Worm (Caenorhabditis elegans) whole organism, mixed stage, embryonic: Measurements from ENCODE around the gene T10D4.11.
"Not testable (repeated sequence)": the region's sequence is repeated elsewhere in the genome, so short reads cannot be mapped to it uniquely, and the experiment has no call there.

Experiments
- M03D4.4 ChIP-seq: sonication (generic microtip); optimal IDR thresholded peaks from 2 replicates; lab custom pipeline; 2017; ENCODE audit warnings: mild to moderate bottlenecking, missing genetic modification characterization, missing compliant biosample characterization
- blmp-1 ChIP-seq: fragments of 150-350 bp; optimal IDR thresholded peaks from 2 replicates; lab custom pipeline; 2014; ENCODE audit warnings: missing biosample characterization, missing genetic modification characterization
- ceh-39 ChIP-seq: fragments of 150-350 bp; optimal IDR thresholded peaks from 2 replicates; lab custom pipeline; 2014; ENCODE audit warnings: missing biosample characterization, missing genetic modification characterization
- ceh-43 ChIP-seq: fragments of 200-800 bp; sonication (Bioruptor generic); optimal IDR thresholded peaks from 2 replicates; lab custom pipeline; 2018; ENCODE audit warnings: mild to moderate bottlenecking, missing genetic modification characterization, moderate library complexity, missing compliant biosample characterization
- ceh-83 ChIP-seq: fragments of 200-800 bp; sonication (Bioruptor generic); optimal IDR thresholded peaks from 2 replicates; lab custom pipeline; 2018; ENCODE audit warnings: mild to moderate bottlenecking, missing genetic modification characterization, missing compliant biosample characterization
- drap-1 ChIP-seq: fragments of 200-800 bp; sonication (Bioruptor generic); optimal IDR thresholded peaks from 3 replicates; lab custom pipeline; 2018; ENCODE audit warnings: mild to moderate bottlenecking, missing genetic modification characterization, missing compliant biosample characterization
- elt-1 ChIP-seq: sonication (generic microtip); optimal IDR thresholded peaks from 2 replicates; lab custom pipeline; 2017; ENCODE audit warnings: missing genetic modification characterization, mild to moderate bottlenecking, missing compliant biosample characterization, antibody characterized with exemption, moderate library complexity, borderline replicate concordance; ENCODE audit not compliant: insufficient read depth
- elt-3 ChIP-seq: fragments of 150-350 bp; optimal IDR thresholded peaks from 2 replicates; lab custom pipeline; 2014; ENCODE audit warnings: missing biosample characterization, missing genetic modification characterization
- flh-1 ChIP-seq: fragments of 200-800 bp; sonication (Bioruptor generic); optimal IDR thresholded peaks from 2 replicates; lab custom pipeline; 2018; ENCODE audit warnings: mild to moderate bottlenecking, missing genetic modification characterization, moderate library complexity, missing compliant biosample characterization
- ham-2 ChIP-seq: fragments of 200-800 bp; sonication (Bioruptor generic); optimal IDR thresholded peaks from 2 replicates; lab custom pipeline; 2018; ENCODE audit warnings: mild to moderate bottlenecking, missing genetic modification characterization, missing compliant biosample characterization
- hlh-1 ChIP-seq: fragments of 150-350 bp; optimal IDR thresholded peaks from 2 replicates; lab custom pipeline; 2014; ENCODE audit warnings: missing biosample characterization, missing genetic modification reagents, missing genetic modification characterization
- lin-13 ChIP-seq: fragments of 150-350 bp; optimal IDR thresholded peaks from 2 replicates; lab custom pipeline; 2014; ENCODE audit warnings: missing biosample characterization, missing genetic modification characterization
- lin-32 ChIP-seq: fragments of 200-800 bp; sonication (Bioruptor generic); optimal IDR thresholded peaks from 2 replicates; lab custom pipeline; 2018; ENCODE audit warnings: mild to moderate bottlenecking, missing genetic modification characterization, missing compliant biosample characterization
- mab-5 ChIP-seq: fragments of 150-350 bp; optimal IDR thresholded peaks from 2 replicates; lab custom pipeline; 2014; ENCODE audit warnings: missing biosample characterization, missing genetic modification characterization
- mep-1 ChIP-seq: fragments of 150-350 bp; optimal IDR thresholded peaks from 2 replicates; lab custom pipeline; 2017; ENCODE audit warnings: missing biosample characterization, missing genetic modification reagents, missing genetic modification characterization, inconsistent platforms
- mls-2 ChIP-seq: sonication (generic microtip); optimal IDR thresholded peaks from 2 replicates; lab custom pipeline; 2016; ENCODE audit warnings: mild to moderate bottlenecking, missing genetic modification characterization, moderate library complexity, missing compliant biosample characterization
- nhr-12 ChIP-seq: fragments of 150-350 bp; optimal IDR thresholded peaks from 2 replicates; lab custom pipeline; 2014; ENCODE audit warnings: missing biosample characterization, missing genetic modification characterization
- nhr-28 ChIP-seq: fragments of 150-350 bp; optimal IDR thresholded peaks from 2 replicates; lab custom pipeline; 2014; ENCODE audit warnings: missing biosample characterization, missing genetic modification characterization
- nhr-76 ChIP-seq: sonication (generic microtip); optimal IDR thresholded peaks from 2 replicates; lab custom pipeline; 2017; ENCODE audit warnings: missing biosample characterization, missing genetic modification characterization
- sem-2 ChIP-seq: fragments of 200-800 bp; sonication (Bioruptor generic); optimal IDR thresholded peaks from 2 replicates; lab custom pipeline; 2018; ENCODE audit warnings: mild to moderate bottlenecking, missing genetic modification characterization, missing compliant biosample characterization
- snpc-4 ChIP-seq: fragments of 150-350 bp; optimal IDR thresholded peaks from 2 replicates; lab custom pipeline; 2014; ENCODE audit warnings: missing biosample characterization, missing genetic modification characterization
- tbx-8 ChIP-seq: fragments of 200-800 bp; sonication (Bioruptor generic); optimal IDR thresholded peaks from 2 replicates; lab custom pipeline; 2018; ENCODE audit warnings: mild to moderate bottlenecking, missing genetic modification characterization, moderate library complexity, missing compliant biosample characterization
- unc-120 ChIP-seq: sonication (generic microtip); optimal IDR thresholded peaks from 2 replicates; lab custom pipeline; 2017; ENCODE audit warnings: missing genetic modification characterization, missing compliant biosample characterization; ENCODE audit not compliant: poor library complexity, severe bottlenecking
- unc-39 ChIP-seq: fragments of 150-350 bp; optimal IDR thresholded peaks from 2 replicates; lab custom pipeline; 2014; ENCODE audit warnings: missing biosample characterization, missing genetic modification characterization
- unc-62 ChIP-seq: fragments of 150-350 bp; optimal IDR thresholded peaks from 2 replicates; lab custom pipeline; 2014; ENCODE audit warnings: missing biosample characterization, missing genetic modification reagents, missing genetic modification characterization
- ztf-11 ChIP-seq: fragments of 150-350 bp; optimal IDR thresholded peaks from 2 replicates; lab custom pipeline; 2014; ENCODE audit warnings: missing biosample characterization, missing genetic modification characterization

Gene T10D4.11

DNA sequence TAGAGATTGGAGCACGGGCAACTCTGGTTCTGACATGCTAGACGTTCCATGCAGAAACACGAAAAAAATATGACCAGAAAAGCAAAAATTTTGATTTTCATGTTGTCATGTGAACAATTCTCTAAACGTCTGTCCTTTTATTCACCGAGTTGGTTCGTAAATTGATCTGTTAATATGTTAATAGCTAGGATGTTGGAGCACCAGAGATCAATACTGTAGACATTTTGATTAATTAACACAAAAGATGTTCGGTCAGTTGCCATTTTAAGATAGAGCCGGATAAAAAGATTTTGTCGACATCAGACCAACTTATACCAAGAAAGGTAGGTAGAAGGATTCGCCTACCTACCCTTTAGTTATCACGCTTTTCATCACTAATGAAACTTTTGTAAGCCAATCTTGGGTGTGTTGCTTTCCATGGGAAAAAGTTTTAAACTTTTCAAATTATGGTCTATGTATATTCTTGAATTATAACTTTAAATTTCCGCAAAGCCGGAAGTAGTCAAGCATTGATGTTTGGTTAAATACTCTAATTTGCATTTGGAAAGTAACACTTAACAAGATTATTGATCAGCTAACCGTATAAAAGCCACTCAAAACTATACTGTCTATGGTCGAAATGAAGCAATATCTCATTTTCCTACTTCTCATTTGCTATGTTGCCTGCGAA lies at the start of gene T10D4.11, which contains the start of gene T10D4.1:
T10D4.11 (minus strand) TSS at position 101 of the 670 bp plus-strand sequence.
T10D4.1 (plus strand) TSS at position 620 of the 670 bp plus-strand sequence.
- TF ChIP-seq lin-32 (GFP tag; lab: Kevin White, UChicago) (no peak), mep-1 (no peak), flh-1 (GFP tag; lab: Kevin White, UChicago) (no peak), ztf-11 (tag; lab: Kevin White, UChicago) (no peak), nhr-76 (no peak), nhr-28 (no peak), sem-2 (GFP tag; lab: Kevin White, UChicago) (no peak)

ce11 chrII:3198998-3199397 lies 49.6 kb upstream of the T10D4.11 start, which contains the start of gene sri-51:
Gene sri-51 (minus strand): TSS chrII:3199098.
- TF ChIP-seq ceh-39 (tag; lab: Kevin White, UChicago) (no peak), M03D4.4 (tag; lab: Kevin White, UChicago) (no peak), sem-2 (GFP tag; lab: Kevin White, UChicago) (no peak), mls-2 (tag; lab: Kevin White, UChicago) (no peak), snpc-4 (no peak), elt-3 (tag; lab: Kevin White, UChicago) (no peak)
- TF ChIP-seq, all 35 proteins: peak for 0

- TF ChIP-seq unc-39 (no peak), lin-13 (no peak), M03D4.4 (tag; lab: Kevin White, UChicago) (no peak), elt-1 (no peak), flh-1 (GFP tag; lab: Kevin White, UChicago) (no peak), ceh-43 (no peak), mab-5 (tag; lab: Kevin White, UChicago) (no peak), sem-2 (GFP tag; lab: Kevin White, UChicago) (no peak), blmp-1 (tag; lab: Kevin White, UChicago) (no peak)
- TF ChIP-seq, all 35 proteins: peak for 0
These were observed 47.5 kb upstream of the T10D4.11 start, which contains the start of gene gcy-15 for ce11 chrII:3196966-3197365. Gene gcy-15 (minus strand): TSS chrII:3197066.

ce11 chrII:3195739-3196138 lies 46.3 kb upstream of the T10D4.11 start:
- no peak for TF ChIP-seq sem-2 (GFP tag; lab: Kevin White, UChicago)
- no peak for TF ChIP-seq mab-5 (tag; lab: Kevin White, UChicago)
- no peak for TF ChIP-seq ham-2 (GFP tag; lab: Kevin White, UChicago)
- no peak for TF ChIP-seq unc-39
- TF ChIP-seq ceh-83 (GFP tag; lab: Kevin White, UChicago): no peak
- no peak for TF ChIP-seq lin-13
- TF ChIP-seq tbx-8 (GFP tag; lab: Kevin White, UChicago): no peak

ce11 chrII:3191544-3191943 lies 42.1 kb upstream of the T10D4.11 start, which contains the start of gene Y27F2A.9:
Gene Y27F2A.9 (minus strand): TSS chrII:3191644.
- not testable (repeated sequence) for TF ChIP-seq ceh-83 (GFP tag; lab: Kevin White, UChicago); unc-62 (GFP tag; lab: Kevin White, UChicago); lin-13

ce11 chrII:3189038-3189437 lies 39.6 kb upstream of the T10D4.11 start, which contains the start of gene Y27F2A.11:
Gene Y27F2A.11 (plus strand): TSS chrII:3189338.
- TF ChIP-seq blmp-1 (tag; lab: Kevin White, UChicago); nhr-12 (tag; lab: Kevin White, UChicago); elt-1: not testable (repeated sequence)

- TF ChIP-seq snpc-4 (no peak), hlh-1 (tag; lab: Kevin White, UChicago) (no peak), drap-1 (GFP tag; lab: Kevin White, UChicago) (no peak), unc-120 (tag; lab: Kevin White, UChicago) (no peak), nhr-76 (no peak), nhr-28 (no peak), mls-2 (tag; lab: Kevin White, UChicago) (no peak), elt-1 (no peak), mep-1 (no peak), unc-39 (no peak)
These were observed 36.4 kb upstream of the T10D4.11 start for ce11 chrII:3185848-3186247.
